Worm (Caenorhabditis elegans) whole organism, L3 larva: ENCODE data around the gene chil-12.
"Not testable (repeated sequence)": the region's sequence is repeated elsewhere in the genome, so short reads cannot be mapped to it uniquely, and the experiment has no call there.

Experiments
- R02D3.7 ChIP-seq: fragments of 150-350 bp; optimal IDR thresholded peaks from 2 replicates; lab custom pipeline; 2014; ENCODE audit warnings: missing biosample characterization, missing genetic modification characterization
- aly-2 ChIP-seq: fragments of 150-350 bp; optimal IDR thresholded peaks from 2 replicates; lab custom pipeline; 2014; ENCODE audit warnings: missing biosample characterization, missing genetic modification characterization
- ceh-16 ChIP-seq: sonication (generic microtip); optimal IDR thresholded peaks from 2 replicates; lab custom pipeline; 2017; ENCODE audit warnings: missing biosample characterization, missing genetic modification characterization
- ceh-28 ChIP-seq: fragments of 150-350 bp; optimal IDR thresholded peaks from 2 replicates; lab custom pipeline; 2014; ENCODE audit warnings: missing biosample characterization, missing genetic modification reagents, missing genetic modification characterization
- ceh-82 ChIP-seq: fragments of 150-350 bp; optimal IDR thresholded peaks from 2 replicates; lab custom pipeline; 2014; ENCODE audit warnings: missing biosample characterization, missing genetic modification characterization
- ceh-9 ChIP-seq: sonication (generic microtip); optimal IDR thresholded peaks from 2 replicates; lab custom pipeline; 2018; ENCODE audit warnings: missing biosample characterization, missing genetic modification characterization
- daf-12 ChIP-seq: fragments of 150-350 bp; optimal IDR thresholded peaks from 2 replicates; lab custom pipeline; 2014; ENCODE audit warnings: missing biosample characterization, missing genetic modification reagents, missing genetic modification characterization
- elt-1 ChIP-seq: fragments of 150-350 bp; optimal IDR thresholded peaks from 2 replicates; lab custom pipeline; 2014; ENCODE audit warnings: missing biosample characterization, missing genetic modification characterization
- elt-2 ChIP-seq: sonication (generic microtip); optimal IDR thresholded peaks from 2 replicates; lab custom pipeline; 2016; ENCODE audit warnings: missing genetic modification reagents, mild to moderate bottlenecking, missing genetic modification characterization, missing compliant biosample characterization
- elt-3 ChIP-seq, 3 experiments: fragments of 150-350 bp in 1 of 3; sonication (generic microtip) in 2 of 3; optimal IDR thresholded peaks; 2 replicates in 2 of 3; 4 replicates in 1 of 3; lab custom pipeline; 2014 to 2017; ENCODE audit warnings: missing biosample characterization in 3 of 3, missing genetic modification characterization in 3 of 3
- eor-1 ChIP-seq, 2 experiments: fragments of 150-350 bp; optimal IDR thresholded peaks; 2 replicates each; lab custom pipeline; 2014 to 2018; ENCODE audit warnings: missing biosample characterization in 2 of 2, missing genetic modification characterization in 2 of 2
- fkh-10 ChIP-seq: sonication (generic microtip); optimal IDR thresholded peaks from 2 replicates; lab custom pipeline; 2017; ENCODE audit warnings: missing biosample characterization, missing genetic modification reagents, missing genetic modification characterization
- fkh-2 ChIP-seq: fragments of 150-350 bp; optimal IDR thresholded peaks from 2 replicates; lab custom pipeline; 2014; ENCODE audit warnings: missing biosample characterization, missing genetic modification reagents, missing genetic modification characterization
- fos-1 ChIP-seq: fragments of 150-350 bp; optimal IDR thresholded peaks from 2 replicates; lab custom pipeline; 2014; ENCODE audit warnings: missing biosample characterization, missing genetic modification characterization
- hmg-11 ChIP-seq: sonication (generic microtip); optimal IDR thresholded peaks from 2 replicates; lab custom pipeline; 2016; ENCODE audit warnings: missing genetic modification characterization, missing compliant biosample characterization
- jun-1 ChIP-seq: fragments of 150-350 bp; optimal IDR thresholded peaks from 2 replicates; lab custom pipeline; 2014; ENCODE audit warnings: missing biosample characterization, missing genetic modification reagents, missing genetic modification characterization
- lin-39 ChIP-seq: fragments of 150-350 bp; optimal IDR thresholded peaks from 2 replicates; lab custom pipeline; 2018; ENCODE audit warnings: missing biosample characterization, missing genetic modification reagents, missing genetic modification characterization
- lsy-12 ChIP-seq: sonication (generic microtip); optimal IDR thresholded peaks from 2 replicates; lab custom pipeline; 2016; ENCODE audit warnings: mild to moderate bottlenecking, missing genetic modification characterization, missing compliant biosample characterization
- mdl-1 ChIP-seq: fragments of 150-350 bp; optimal IDR thresholded peaks from 2 replicates; lab custom pipeline; 2014; ENCODE audit warnings: missing biosample characterization, missing genetic modification characterization
- mml-1 ChIP-seq: fragments of 150-350 bp; sonication (generic microtip); optimal IDR thresholded peaks from 3 replicates; lab custom pipeline; 2014; ENCODE audit warnings: missing biosample characterization, missing genetic modification characterization
- nhr-12 ChIP-seq: fragments of 150-350 bp; optimal IDR thresholded peaks from 2 replicates; lab custom pipeline; 2014; ENCODE audit warnings: missing biosample characterization, missing genetic modification characterization
- nhr-23 ChIP-seq: fragments of 150-350 bp; optimal IDR thresholded peaks from 2 replicates; lab custom pipeline; 2014; ENCODE audit warnings: missing biosample characterization, missing genetic modification reagents, missing genetic modification characterization
- nhr-25 ChIP-seq: sonication (generic microtip); optimal IDR thresholded peaks from 2 replicates; lab custom pipeline; 2017; ENCODE audit warnings: missing biosample characterization, missing genetic modification characterization
- nhr-43 ChIP-seq: sonication (generic microtip); optimal IDR thresholded peaks from 2 replicates; lab custom pipeline; 2016; ENCODE audit warnings: mild to moderate bottlenecking, missing genetic modification characterization, missing compliant biosample characterization; ENCODE audit not compliant: poor library complexity, severe bottlenecking
- nhr-67 ChIP-seq: fragments of 150-350 bp; optimal IDR thresholded peaks from 2 replicates; lab custom pipeline; 2014; ENCODE audit warnings: missing biosample characterization, missing genetic modification characterization
- nhr-76 ChIP-seq: fragments of 150-350 bp; sonication (generic microtip); optimal IDR thresholded peaks from 5 replicates; lab custom pipeline; 2014; ENCODE audit warnings: missing biosample characterization, missing genetic modification characterization
- nhr-77 ChIP-seq: fragments of 150-350 bp; optimal IDR thresholded peaks from 2 replicates; lab custom pipeline; 2014; ENCODE audit warnings: missing biosample characterization, missing genetic modification characterization
- pqm-1 ChIP-seq: fragments of 150-350 bp; optimal IDR thresholded peaks from 2 replicates; lab custom pipeline; 2017; ENCODE audit warnings: missing biosample characterization, missing genetic modification characterization, inconsistent platforms
- sea-2 ChIP-seq: fragments of 150-350 bp; sonication (generic microtip); optimal IDR thresholded peaks from 4 replicates; lab custom pipeline; 2014; ENCODE audit warnings: missing biosample characterization, missing genetic modification reagents, missing genetic modification characterization
- skn-1 ChIP-seq: fragments of 150-350 bp; optimal IDR thresholded peaks from 2 replicates; lab custom pipeline; 2014; ENCODE audit warnings: missing biosample characterization, missing genetic modification characterization
- snpc-4 ChIP-seq: fragments of 150-350 bp; optimal IDR thresholded peaks from 2 replicates; lab custom pipeline; 2014; ENCODE audit warnings: missing biosample characterization, missing genetic modification characterization
- tbx-2 ChIP-seq: sonication (generic microtip); optimal IDR thresholded peaks from 2 replicates; lab custom pipeline; 2016; ENCODE audit warnings: mild to moderate bottlenecking, missing genetic modification characterization, missing compliant biosample characterization
- unc-39 ChIP-seq: sonication (generic microtip); optimal IDR thresholded peaks from 4 replicates; lab custom pipeline; 2017; ENCODE audit warnings: missing biosample characterization, missing genetic modification characterization
- unc-62 ChIP-seq: fragments of 150-350 bp; sonication (generic microtip); optimal IDR thresholded peaks from 4 replicates; lab custom pipeline; 2014; ENCODE audit warnings: missing biosample characterization, missing genetic modification reagents, missing genetic modification characterization
- zag-1 ChIP-seq: fragments of 150-350 bp; optimal IDR thresholded peaks from 2 replicates; lab custom pipeline; 2014; ENCODE audit warnings: missing biosample characterization, missing genetic modification characterization
- ztf-4 ChIP-seq: fragments of 150-350 bp; optimal IDR thresholded peaks from 2 replicates; lab custom pipeline; 2014; ENCODE audit warnings: missing biosample characterization, missing genetic modification characterization

Gene chil-12

ce11 chrV:15244456-15244855 is 3.1 kb downstream of the chil-12 start, which contains the start of gene kin-30:
Gene kin-30, plus strand, starts transcription at chrV:15244756.
- TF ChIP-seq nhr-77 = no peak
- no peak for TF ChIP-seq ceh-28 (tag; lab: Kevin White, UChicago)
- no peak for TF ChIP-seq snpc-4 (tag; lab: Kevin White, UChicago)
- no peak for TF ChIP-seq R02D3.7 (tag; lab: Kevin White, UChicago)
- no peak for TF ChIP-seq nhr-67 (tag; lab: Kevin White, UChicago)
- TF ChIP-seq nhr-25 = no peak
- no peak for TF ChIP-seq mdl-1 (tag; lab: Kevin White, UChicago)
- no peak for TF ChIP-seq nhr-12
- TF ChIP-seq aly-2 (tag; lab: Kevin White, UChicago) = no peak
- no peak for TF ChIP-seq sea-2 (GFP tag; lab: Kevin White, UChicago)
- TF ChIP-seq elt-1 = no peak
- TF ChIP-seq ceh-16 (tag; lab: Kevin White, UChicago) = no peak

- not testable (repeated sequence) for TF ChIP-seq nhr-67 (tag; lab: Kevin White, UChicago); unc-39; pqm-1 (tag; lab: Kevin White, UChicago)
Measured at ce11 chrV:15250304-15250703, 8.9 kb downstream of the chil-12 start, which contains the start of gene srd-28. Gene srd-28, plus strand, starts transcription at chrV:15250604.

- no peak for TF ChIP-seq jun-1 (tag; lab: Kevin White, UChicago)
- no peak for TF ChIP-seq nhr-12
- TF ChIP-seq nhr-76 (tag; lab: Kevin White, UChicago) = no peak
- TF ChIP-seq ceh-9 = no peak
- TF ChIP-seq nhr-67 (tag; lab: Kevin White, UChicago) = no peak
- no peak for TF ChIP-seq mdl-1 (tag; lab: Kevin White, UChicago)
- no peak for TF ChIP-seq mml-1 (tag; lab: Kevin White, UChicago)
- TF ChIP-seq hmg-11 (tag; lab: Kevin White, UChicago) = no peak
- TF ChIP-seq lsy-12 = no peak
- no peak for TF ChIP-seq elt-3 (tag; optimal IDR thresholded peaks at IDR 0.05; lab: Kevin White, UChicago)
- TF ChIP-seq fkh-2 (tag; lab: Kevin White, UChicago) = no peak
- TF ChIP-seq sea-2 (GFP tag; lab: Kevin White, UChicago) = no peak
- TF ChIP-seq lin-39 (tag; lab: Kevin White, UChicago) = no peak
- TF ChIP-seq ztf-4 (tag; lab: Kevin White, UChicago) = no peak
- no peak for TF ChIP-seq fos-1 (tag; lab: Kevin White, UChicago)
- TF ChIP-seq nhr-77 = no peak
Measured at ce11 chrV:15252082-15252481, 10.7 kb downstream of the chil-12 start, which contains the start of gene srbc-76. Gene srbc-76, plus strand, starts transcription at chrV:15252382.

- TF ChIP-seq skn-1 (tag; lab: Kevin White, UChicago) (no peak), tbx-2 (no peak)
- TF ChIP-seq, all 47 proteins: peak for 0
Measured at ce11 chrV:15253529-15253928, 12.2 kb downstream of the chil-12 start, which contains the start of gene srbc-75. Gene srbc-75, plus strand, starts transcription at chrV:15253829.

ce11 chrV:15256669-15257068 is 15.3 kb downstream of the chil-12 start, which contains the start of gene srsx-39:
Gene srsx-39, minus strand, starts transcription at chrV:15256769.
- not testable (repeated sequence) for TF ChIP-seq zag-1 (tag; lab: Kevin White, UChicago); elt-2 (tag; lab: Kevin White, UChicago); nhr-12

- TF ChIP-seq lsy-12 = no peak
- no peak for TF ChIP-seq nhr-77
- no peak for TF ChIP-seq fkh-10 (GFP tag; lab: Kevin White, UChicago)
- TF ChIP-seq fos-1 (tag; lab: Kevin White, UChicago) = no peak
- TF ChIP-seq jun-1 (tag; lab: Kevin White, UChicago) = no peak
- no peak for TF ChIP-seq hmg-11 (tag; lab: Kevin White, UChicago)
- no peak for TF ChIP-seq daf-12 (tag; lab: Kevin White, UChicago)
- no peak for TF ChIP-seq eor-1 (tag; optimal IDR thresholded peaks at IDR 0.05; lab: Kevin White, UChicago)
- TF ChIP-seq mdl-1 (tag; lab: Kevin White, UChicago) = no peak
- TF ChIP-seq lin-39 (tag; lab: Kevin White, UChicago) = no peak
- no peak for TF ChIP-seq pqm-1 (tag; lab: Kevin White, UChicago)
- TF ChIP-seq ceh-82 (tag; lab: Kevin White, UChicago) = no peak
- TF ChIP-seq skn-1 (tag; lab: Kevin White, UChicago) = no peak
- no peak for TF ChIP-seq unc-62 (GFP tag; lab: Kevin White, UChicago)
- TF ChIP-seq nhr-43 (tag; lab: Kevin White, UChicago) = no peak
- TF ChIP-seq fkh-2 (tag; lab: Kevin White, UChicago) = no peak
- TF ChIP-seq nhr-23 (tag; lab: Kevin White, UChicago) = no peak
Measured at ce11 chrV:15259049-15259448, 17.7 kb downstream of the chil-12 start, which contains the start of gene srsx-37. Gene srsx-37, minus strand, starts transcription at chrV:15259149.
